Fruit fly (Drosophila melanogaster) whole organism, embryonic: ENCODE data around the gene Vta1.

Experiments used
- Atf3 ChIP-seq: fragments of 200-800 bp; sonication (Bioruptor generic); optimal IDR thresholded peaks from 3 replicates; lab custom pipeline; 2016; ENCODE audit warnings: missing biosample characterization, missing genetic modification characterization
- Bgb ChIP-seq: fragments of 200-800 bp; sonication (Bioruptor generic); IDR thresholded peaks from 2 replicates; pipeline ENCODE4 v1.3.6; 2022; ENCODE audit warnings: missing biosample characterization, missing genetic modification characterization; ENCODE audit not compliant: partially characterized antibody
- CG10565 ChIP-seq: fragments of 200-800 bp; sonication (Bioruptor generic); optimal IDR thresholded peaks from 3 replicates; lab custom pipeline; 2016; ENCODE audit warnings: missing biosample characterization, mild to moderate bottlenecking, missing genetic modification characterization
- CG12104 ChIP-seq: fragments of 200-800 bp; sonication (Bioruptor generic); optimal IDR thresholded peaks from 3 replicates; lab custom pipeline; 2016; ENCODE audit warnings: missing biosample characterization, missing genetic modification characterization
- CG12391 ChIP-seq: fragments of 200-800 bp; sonication (Bioruptor generic); optimal IDR thresholded peaks from 3 replicates; lab custom pipeline; 2018; ENCODE audit warnings: missing biosample characterization, mild to moderate bottlenecking, missing genetic modification characterization, moderate library complexity
- CG14014 ChIP-seq: fragments of 200-800 bp; sonication (Bioruptor generic); IDR thresholded peaks from 2 replicates; pipeline ENCODE4 v1.3.6; 2022; ENCODE audit warnings: missing biosample characterization, missing genetic modification characterization
- CG15073 ChIP-seq: fragments of 200-800 bp; sonication (Bioruptor generic); optimal IDR thresholded peaks from 2 replicates; lab custom pipeline; 2016; ENCODE audit warnings: missing biosample characterization, missing genetic modification characterization
- CG17568 ChIP-seq: fragments of 200-800 bp; sonication (Bioruptor generic); optimal IDR thresholded peaks from 2 replicates; lab custom pipeline; 2018; ENCODE audit warnings: missing biosample characterization, mild to moderate bottlenecking, missing genetic modification characterization, moderate library complexity
- CG17802 ChIP-seq: fragments of 200-800 bp; sonication (Bioruptor generic); optimal IDR thresholded peaks from 2 replicates; lab custom pipeline; 2018; ENCODE audit warnings: missing biosample characterization, mild to moderate bottlenecking, missing genetic modification characterization, moderate library complexity
- CG17829 ChIP-seq: fragments of 200-800 bp; optimal IDR thresholded peaks from 2 replicates; lab custom pipeline; 2019; ENCODE audit warnings: missing biosample characterization, mild to moderate bottlenecking, missing genetic modification characterization, moderate library complexity
- CG18262 ChIP-seq: fragments of 200-800 bp; optimal IDR thresholded peaks from 3 replicates; lab custom pipeline; 2019; ENCODE audit warnings: missing biosample characterization, mild to moderate bottlenecking, missing genetic modification characterization, moderate library complexity
- CG2116 ChIP-seq: fragments of 200-800 bp; sonication (Bioruptor generic); optimal IDR thresholded peaks from 3 replicates; lab custom pipeline; 2018; ENCODE audit warnings: missing biosample characterization, mild to moderate bottlenecking, missing genetic modification characterization
- CG30020 ChIP-seq: fragments of 200-800 bp; optimal IDR thresholded peaks from 2 replicates; lab custom pipeline; 2019; ENCODE audit warnings: missing biosample characterization, mild to moderate bottlenecking, missing genetic modification characterization, moderate library complexity
- CG3163 ChIP-seq: fragments of 200-800 bp; sonication (Bioruptor generic); optimal IDR thresholded peaks from 3 replicates; lab custom pipeline; 2016; ENCODE audit warnings: missing biosample characterization, missing genetic modification characterization
- CG34422 ChIP-seq: fragments of 200-800 bp; sonication (Bioruptor generic); IDR thresholded peaks from 3 replicates; pipeline ENCODE4 v1.3.6; 2022; ENCODE audit warnings: missing biosample characterization, missing genetic modification characterization
- CG3847 ChIP-seq: fragments of 200-800 bp; sonication (Bioruptor generic); IDR thresholded peaks from 2 replicates; pipeline ENCODE4 v1.3.6; 2022; ENCODE audit warnings: missing biosample characterization, missing genetic modification characterization
- CG4282 ChIP-seq: fragments of 200-800 bp; sonication (Bioruptor generic); optimal IDR thresholded peaks from 2 replicates; lab custom pipeline; 2016; ENCODE audit warnings: missing biosample characterization, missing genetic modification characterization
- CG7987 ChIP-seq: fragments of 200-800 bp; sonication (Bioruptor generic); optimal IDR thresholded peaks from 2 replicates; lab custom pipeline; 2018; ENCODE audit warnings: missing biosample characterization, mild to moderate bottlenecking, missing genetic modification characterization, moderate library complexity
- CG8359 ChIP-seq: fragments of 200-800 bp; sonication (Bioruptor generic); optimal IDR thresholded peaks from 2 replicates; lab custom pipeline; 2017; ENCODE audit warnings: missing biosample characterization, mild to moderate bottlenecking, missing genetic modification characterization, borderline replicate concordance
- CG9817 ChIP-seq: fragments of 200-800 bp; sonication (Bioruptor generic); optimal IDR thresholded peaks from 2 replicates; lab custom pipeline; 2018; ENCODE audit warnings: missing biosample characterization, mild to moderate bottlenecking, missing genetic modification characterization, moderate library complexity
- CG9876 ChIP-seq: fragments of 200-800 bp; sonication (Bioruptor generic); optimal IDR thresholded peaks from 2 replicates; lab custom pipeline; 2016; ENCODE audit warnings: missing biosample characterization, missing genetic modification characterization
- Dbx ChIP-seq: fragments of 200-800 bp; sonication (Bioruptor generic); IDR thresholded peaks from 3 replicates; pipeline ENCODE4 v1.3.6; 2022; ENCODE audit warnings: missing biosample characterization, missing genetic modification characterization
- Deaf1 ChIP-seq: fragments of 200-800 bp; optimal IDR thresholded peaks from 3 replicates; lab custom pipeline; 2019; ENCODE audit warnings: missing biosample characterization, mild to moderate bottlenecking, missing genetic modification characterization, moderate library complexity
- Dll ChIP-seq: fragments of 200-800 bp; sonication (Bioruptor generic); IDR thresholded peaks from 4 replicates; pipeline ENCODE4 v1.3.6; 2022; ENCODE audit warnings: missing biosample characterization, missing genetic modification characterization; ENCODE audit not compliant: partially characterized antibody
- Doc2 ChIP-seq: fragments of 200-800 bp; sonication (Bioruptor generic); IDR thresholded peaks from 2 replicates; pipeline ENCODE4 v1.3.6; 2022; ENCODE audit warnings: missing biosample characterization, missing genetic modification characterization
- Ets97D ChIP-seq: fragments of 200-800 bp; sonication (Bioruptor generic); optimal IDR thresholded peaks from 3 replicates; lab custom pipeline; 2016; ENCODE audit warnings: missing biosample characterization, missing genetic modification characterization
- Max ChIP-seq: fragments of 200-800 bp; sonication (Bioruptor generic); optimal IDR thresholded peaks from 2 replicates; lab custom pipeline; 2016; ENCODE audit warnings: missing biosample characterization, mild to moderate bottlenecking, missing genetic modification characterization
- Med ChIP-seq: fragments of 200-800 bp; sonication (Bioruptor generic); peaks from one replicate; lab custom pipeline; 2016; ENCODE audit warnings: missing biosample characterization, missing genetic modification characterization, mild to moderate bottlenecking, inconsistent platforms, moderate library complexity
- Sin3A ChIP-seq: fragments of >200 bp; optimal IDR thresholded peaks from 2 replicates; lab custom pipeline; 2018
- Usf ChIP-seq: fragments of 200-800 bp; sonication (Bioruptor generic); optimal IDR thresholded peaks from 2 replicates; lab custom pipeline; 2017; ENCODE audit warnings: missing genotype, missing biosample characterization, missing genetic modification characterization
- YL-1 ChIP-seq: fragments of 200-800 bp; sonication (Bioruptor generic); optimal IDR thresholded peaks from 3 replicates; lab custom pipeline; 2017; ENCODE audit warnings: missing biosample characterization, mild to moderate bottlenecking, missing genetic modification characterization
- amos ChIP-seq: fragments of 200-800 bp; sonication (Bioruptor generic); IDR thresholded peaks from 2 replicates; pipeline ENCODE4 v1.3.6; 2022; ENCODE audit warnings: missing biosample characterization, missing genetic modification characterization; ENCODE audit not compliant: partially characterized antibody
- az2 ChIP-seq: fragments of 200-800 bp; sonication (Bioruptor generic); optimal IDR thresholded peaks from 3 replicates; lab custom pipeline; 2016; ENCODE audit warnings: missing biosample characterization, missing genetic modification characterization
- bigmax ChIP-seq: fragments of 200-800 bp; sonication (Bioruptor generic); optimal IDR thresholded peaks from 2 replicates; lab custom pipeline; 2018; ENCODE audit warnings: missing biosample characterization, mild to moderate bottlenecking, missing genetic modification characterization
- croc ChIP-seq: fragments of 200-800 bp; sonication (Bioruptor generic); conservative IDR thresholded peaks from 3 replicates; pipeline ENCODE4 v1.3.6; 2022; ENCODE audit warnings: missing biosample characterization, missing genetic modification characterization
- da ChIP-seq: fragments of 200-800 bp; sonication (Bioruptor generic); optimal IDR thresholded peaks from 2 replicates; lab custom pipeline; 2016; ENCODE audit warnings: missing biosample characterization, missing genetic modification characterization
- gcm2 ChIP-seq: fragments of 200-800 bp; sonication (Bioruptor generic); optimal IDR thresholded peaks from 2 replicates; lab custom pipeline; 2016; ENCODE audit warnings: missing biosample characterization, missing genetic modification characterization
- hb ChIP-seq: fragments of 200-800 bp; sonication (Bioruptor generic); IDR thresholded peaks from 3 replicates; pipeline ENCODE4 v1.3.6; 2022; ENCODE audit warnings: missing biosample characterization, missing genetic modification characterization; ENCODE audit not compliant: partially characterized antibody
- ind ChIP-seq: fragments of 200-800 bp; sonication (Bioruptor generic); optimal IDR thresholded peaks from 3 replicates; lab custom pipeline; 2016; ENCODE audit warnings: missing biosample characterization, missing genetic modification characterization
- ken ChIP-seq: fragments of 200-800 bp; sonication (Bioruptor generic); IDR thresholded peaks from 3 replicates; pipeline ENCODE4 v1.3.6; 2022; ENCODE audit warnings: missing biosample characterization, missing genetic modification characterization
- luna ChIP-seq: fragments of 200-800 bp; sonication (Bioruptor generic); optimal IDR thresholded peaks from 2 replicates; lab custom pipeline; 2016; ENCODE audit warnings: missing biosample characterization, missing genetic modification characterization
- onecut ChIP-seq: fragments of 200-800 bp; sonication (Bioruptor generic); IDR thresholded peaks from 2 replicates; pipeline ENCODE4 v1.3.6; 2022; ENCODE audit warnings: missing biosample characterization, missing genetic modification characterization
- pb ChIP-seq: fragments of 200-800 bp; sonication (Bioruptor generic); optimal IDR thresholded peaks from 3 replicates; lab custom pipeline; 2016; ENCODE audit warnings: missing biosample characterization, missing genetic modification characterization
- phol ChIP-seq: fragments of 200-800 bp; sonication (Bioruptor generic); optimal IDR thresholded peaks from 3 replicates; lab custom pipeline; 2018; ENCODE audit warnings: missing biosample characterization, mild to moderate bottlenecking, missing genetic modification characterization, moderate library complexity
- ranshi ChIP-seq: fragments of 200-800 bp; sonication (Bioruptor generic); IDR thresholded peaks from 2 replicates; pipeline ENCODE4 v1.3.6; 2022; ENCODE audit warnings: missing biosample characterization, missing genetic modification characterization
- shn ChIP-seq: fragments of 200-800 bp; sonication (Bioruptor generic); optimal IDR thresholded peaks from 3 replicates; lab custom pipeline; 2016; ENCODE audit warnings: missing biosample characterization, missing genetic modification characterization
- ttk ChIP-seq: fragments of 200-800 bp; sonication (Bioruptor generic); IDR thresholded peaks from 2 replicates; pipeline ENCODE4 v2.1.2; 2022; ENCODE audit warnings: missing biosample characterization, missing genetic modification characterization
- usp ChIP-seq: fragments of >200 bp; optimal IDR thresholded peaks from 2 replicates; lab custom pipeline; 2017; ENCODE audit warnings: missing biosample characterization, missing genetic modification characterization
- vfl ChIP-seq: fragments of 200-800 bp; sonication (Bioruptor generic); optimal IDR thresholded peaks from 2 replicates; lab custom pipeline; 2016; ENCODE audit warnings: missing biosample characterization, missing genetic modification characterization
- wek ChIP-seq: fragments of 200-800 bp; sonication (Bioruptor generic); optimal IDR thresholded peaks from 3 replicates; lab custom pipeline; 2018; ENCODE audit warnings: missing biosample characterization, mild to moderate bottlenecking, missing genetic modification characterization, moderate library complexity
- zf30C ChIP-seq: fragments of 200-800 bp; sonication (Bioruptor generic); optimal IDR thresholded peaks from 3 replicates; lab custom pipeline; 2018; ENCODE audit warnings: missing biosample characterization, mild to moderate bottlenecking, missing genetic modification characterization

Vta1 gene

DNA sequence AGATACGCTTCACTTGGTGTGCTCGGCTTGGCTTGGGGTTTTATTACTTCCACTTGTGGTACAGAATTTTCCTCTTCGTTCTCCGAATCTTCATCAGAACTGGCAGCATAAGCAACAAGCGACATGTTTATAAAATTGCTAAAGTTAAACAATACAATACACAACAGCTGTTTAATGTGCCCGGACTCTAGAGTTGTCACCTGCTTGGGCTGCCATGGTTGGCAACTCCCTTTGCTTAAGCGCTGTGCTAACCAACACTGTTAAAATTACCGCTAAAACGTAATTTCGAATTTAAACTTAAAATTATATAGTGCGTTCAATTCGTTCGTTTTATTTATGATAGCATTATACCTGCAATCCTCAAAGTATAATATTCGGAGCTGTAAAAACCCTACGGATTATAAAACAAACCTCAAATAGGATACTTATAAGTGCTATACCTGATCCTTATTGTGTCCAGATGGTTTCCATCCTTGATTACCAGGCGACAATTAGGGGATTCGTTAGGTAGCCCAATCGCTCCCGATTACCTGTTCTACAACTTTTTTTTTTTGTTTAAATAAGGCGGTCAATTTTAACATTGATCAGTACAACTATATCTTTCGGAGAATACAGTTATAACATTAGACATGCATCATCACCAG, 5.3 kb downstream of the Vta1 start, which contains the start of the genes CG17249 and Bro (continued):
- TF ChIP-seq CG30020 = no peak
- TF ChIP-seq bigmax (GFP tag; lab: Kevin White, UChicago) = no peak
- TF ChIP-seq CG17829 (tag; lab: Kevin White, UChicago) = peak; percentile 3
- TF ChIP-seq ken (GFP tag; lab: Robert Waterston, UW) = peak; percentile 69
- no peak for TF ChIP-seq ranshi (GFP tag; lab: Robert Waterston, UW)
- TF ChIP-seq hb (GFP tag; lab: Robert Waterston, UW) = no peak
- peak; percentile 61 for TF ChIP-seq Bgb
- peak; percentile 94 for TF ChIP-seq Med (GFP tag; lab: Kevin White, UChicago)
- peak; percentile 63 for TF ChIP-seq CG4282 (GFP tag; lab: Kevin White, UChicago)
- TF ChIP-seq Usf (GFP tag; lab: Kevin White, UChicago) = no peak
- TF ChIP-seq wek = no peak
- TF ChIP-seq ind (GFP tag; lab: Kevin White, UChicago) = no peak
- no peak for TF ChIP-seq ttk (GFP tag; lab: Robert Waterston, UW)
- TF ChIP-seq onecut (GFP tag; lab: Robert Waterston, UW) = no peak
- TF ChIP-seq zf30C = no peak
- TF ChIP-seq CG18262 (tag; lab: Kevin White, UChicago) = no peak
- peak; percentile 78 for TF ChIP-seq Ets97D (GFP tag; lab: Kevin White, UChicago)
- no peak for TF ChIP-seq Doc2 (GFP tag; lab: Robert Waterston, UW)
- TF ChIP-seq CG12391 = peak; percentile 19
- 0 out of 3 replicates have a peak, but pooled peaks have one; percentile 39 for TF ChIP-seq Dbx (GFP tag; lab: Robert Waterston, UW)
- peak; percentile 18 for TF ChIP-seq CG12104 (GFP tag; lab: Kevin White, UChicago)
- peak; percentile 8 for TF ChIP-seq CG7987
- TF ChIP-seq CG34422 (GFP tag; lab: Robert Waterston, UW) = peak; percentile 49; the same call in 1 of the 3 replicates
- TF ChIP-seq usp = no peak
- TF ChIP-seq Sin3A = peak; percentile 50
- peak; percentile 26 for TF ChIP-seq az2 (GFP tag; lab: Kevin White, UChicago)
- peak; percentile 93 for TF ChIP-seq CG3847 (GFP tag; lab: Robert Waterston, UW)
- no peak for TF ChIP-seq CG8359 (GFP tag; lab: Kevin White, UChicago)
- no peak for TF ChIP-seq CG17568 (GFP tag; lab: Kevin White, UChicago)
- TF ChIP-seq croc (GFP tag; lab: Robert Waterston, UW) = no peak
- TF ChIP-seq CG17802 (tag; lab: Kevin White, UChicago) = no peak
- peak; percentile 27 for TF ChIP-seq YL-1 (GFP tag; lab: Kevin White, UChicago)
- TF ChIP-seq pb = no peak
- TF ChIP-seq phol (tag; lab: Kevin White, UChicago) = peak; percentile 37
- TF ChIP-seq da (GFP tag; lab: Kevin White, UChicago) = no peak
- no peak for TF ChIP-seq CG14014 (GFP tag; lab: Robert Waterston, UW)
- TF ChIP-seq CG9876 (GFP tag; lab: Kevin White, UChicago) = no peak
- TF ChIP-seq gcm2 (GFP tag; lab: Kevin White, UChicago) = peak; percentile 12
- TF ChIP-seq Dll (GFP tag; lab: Robert Waterston, UW) = 0 out of 4 replicates have a peak, but pooled peaks have one; percentile 19
- no peak for TF ChIP-seq CG10565 (GFP tag; lab: Kevin White, UChicago)
- TF ChIP-seq amos = peak; percentile 41; the same call in 1 of the 2 replicates
- TF ChIP-seq vfl = peak; percentile 53
- no peak for TF ChIP-seq CG15073 (GFP tag; lab: Kevin White, UChicago)
- peak; percentile 45 for TF ChIP-seq CG2116
- TF ChIP-seq Max (GFP tag; lab: Kevin White, UChicago) = peak; percentile 13
- peak; percentile 16 for TF ChIP-seq CG9817 (tag; lab: Kevin White, UChicago)
- peak; percentile 52 for TF ChIP-seq CG3163 (GFP tag; lab: Kevin White, UChicago)
- TF ChIP-seq luna (GFP tag; lab: Kevin White, UChicago) = no peak
- TF ChIP-seq Deaf1 (tag; lab: Kevin White, UChicago) = no peak
- no peak for TF ChIP-seq Atf3 (GFP tag; lab: Kevin White, UChicago)
- peak; percentile 46 for TF ChIP-seq shn (GFP tag; lab: Kevin White, UChicago)
